Worm (Caenorhabditis elegans) whole organism, L1 larva: ENCODE results near the gene tram-1.

Source experiments
- ama-1 ChIP-seq: fragments of 150-350 bp; optimal IDR thresholded peaks from 2 replicates; lab custom pipeline; 2014
- lin-39 ChIP-seq: fragments of 150-350 bp; optimal IDR thresholded peaks from 2 replicates; lab custom pipeline; 2014; ENCODE audit warnings: missing biosample characterization, missing genetic modification reagents, missing genetic modification characterization

DNA sequence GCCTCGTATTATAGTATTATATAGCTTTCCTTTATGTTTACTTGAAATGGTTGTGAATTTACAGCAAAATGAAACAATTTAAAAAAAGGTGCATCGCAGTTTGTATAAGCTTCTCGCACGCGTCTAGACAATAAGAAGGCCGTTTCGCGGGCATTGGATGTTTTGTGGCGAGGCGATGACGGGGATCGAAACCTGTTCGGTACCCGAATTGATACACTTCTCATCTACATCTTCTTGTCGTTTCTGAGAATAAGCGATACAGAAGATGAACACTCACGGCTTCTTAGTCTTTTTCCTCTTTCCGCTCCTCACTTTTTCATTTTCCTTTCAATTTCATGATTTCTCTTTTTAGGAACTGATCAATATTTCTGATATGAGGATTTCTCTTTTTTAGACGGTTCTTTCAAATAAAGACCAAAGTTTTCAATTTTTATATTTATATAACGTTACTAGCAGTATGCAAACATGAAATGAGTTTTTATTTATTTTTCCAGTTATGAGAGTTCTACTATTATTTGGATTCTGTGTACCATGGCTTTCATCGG is 24.7 kb upstream of the tram-1 start, which contains the start of gene F01G10.10:
- TF ChIP-seq lin-39 (tag; lab: Kevin White, UChicago) (no peak), ama-1 (lab: Kevin White, UChicago) (no peak)
